Worm (Caenorhabditis elegans) whole organism, early embryonic: ENCODE data around the gene W04B5.3.

Experiments
- B0310.2 ChIP-seq: sonication (generic microtip); optimal IDR thresholded peaks from 2 replicates; lab custom pipeline; 2016; ENCODE audit warnings: mild to moderate bottlenecking, missing genetic modification characterization, missing compliant biosample characterization
- F13C5.2 ChIP-seq: sonication (generic microtip); optimal IDR thresholded peaks from 2 replicates; lab custom pipeline; 2017; ENCODE audit warnings: mild to moderate bottlenecking, missing genetic modification characterization, inconsistent platforms, missing compliant biosample characterization
- ama-1 ChIP-seq: fragments of 150-350 bp; optimal IDR thresholded peaks from 2 replicates; lab custom pipeline; 2014
- ceh-36 ChIP-seq: sonication (generic microtip); optimal IDR thresholded peaks from 2 replicates; lab custom pipeline; 2016; ENCODE audit warnings: missing genetic modification characterization, inconsistent platforms, missing compliant biosample characterization
- hmg-4 ChIP-seq: fragments of 200-800 bp; sonication (Bioruptor generic); optimal IDR thresholded peaks from 2 replicates; lab custom pipeline; 2018; ENCODE audit warnings: mild to moderate bottlenecking, missing genetic modification characterization, missing compliant biosample characterization
- hnd-1 ChIP-seq: sonication (generic microtip); optimal IDR thresholded peaks from 2 replicates; lab custom pipeline; 2016; ENCODE audit warnings: missing genetic modification characterization, missing compliant biosample characterization
- scrt-1 ChIP-seq: fragments of 200-800 bp; sonication (Bioruptor generic); IDR thresholded peaks from 2 replicates; pipeline ENCODE4 v1.3.6; 2022; ENCODE audit warnings: missing genetic modification characterization, missing compliant biosample characterization
- tbx-11 ChIP-seq: fragments of 200-800 bp; sonication (Bioruptor generic); IDR thresholded peaks from 2 replicates; pipeline ENCODE4 v1.3.6; 2022; ENCODE audit warnings: missing genetic modification characterization, missing compliant biosample characterization

The W04B5.3 gene

DNA sequence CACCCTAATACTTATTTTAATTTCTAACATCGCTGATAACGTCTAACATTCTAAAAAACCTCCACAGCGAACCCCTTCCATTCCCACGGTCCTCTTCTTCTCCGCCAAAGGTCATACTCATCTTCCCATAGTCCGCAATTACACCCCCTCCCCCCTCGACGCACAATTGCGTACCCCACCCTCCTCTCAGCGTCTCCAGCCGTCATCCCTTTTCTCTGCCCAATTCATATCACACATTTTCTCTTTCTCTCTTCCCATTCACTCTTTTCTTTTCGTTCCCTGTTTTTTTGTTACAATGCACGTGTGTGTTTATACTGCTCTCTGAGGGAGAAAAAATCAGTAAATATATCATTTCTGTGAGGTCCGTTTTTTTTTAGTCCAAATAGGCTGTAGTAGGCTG lies 53.5 kb downstream of the W04B5.3 start:
- no peak for TF ChIP-seq hnd-1 (tag; lab: Kevin White, UChicago)
- TF ChIP-seq F13C5.2 (tag; lab: Kevin White, UChicago) = peak; percentile 69
- TF ChIP-seq ceh-36 (tag; lab: Kevin White, UChicago) = no peak
- no peak for TF ChIP-seq ama-1
- TF ChIP-seq tbx-11 = no peak
- no peak for TF ChIP-seq scrt-1 (GFP tag; lab: Robert Waterston, UW)
- no peak for TF ChIP-seq B0310.2 (tag; lab: Kevin White, UChicago)
- TF ChIP-seq hmg-4 (GFP tag; lab: Kevin White, UChicago) = no peak
